Fruit fly (Drosophila melanogaster): ENCODE measurements around the gene CG15734.
A peak's percentile ranks its signal among the peaks of the same experiment; 100 is the strongest.

Gene CG15734

DNA sequence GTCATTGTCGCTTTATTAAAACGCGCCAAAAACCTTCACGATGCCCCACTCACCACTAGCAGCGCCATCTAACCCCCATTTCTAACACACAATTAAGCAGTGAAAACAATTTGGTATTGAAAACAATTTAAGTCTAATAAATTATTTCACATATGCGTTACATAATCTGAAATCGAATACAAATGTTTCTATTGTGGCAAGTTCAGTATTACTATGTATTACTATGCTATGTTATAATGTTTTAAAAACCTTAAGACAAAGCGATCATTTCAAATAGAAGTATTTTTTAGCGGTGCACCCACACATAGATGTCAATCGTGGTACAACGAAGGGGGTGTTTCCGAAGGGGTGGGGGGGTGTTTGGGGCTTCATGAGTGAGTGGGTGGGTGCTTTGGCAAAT, 13.2 kb downstream of the CG15734 start (continued):
- TF ChIP-seq cas (GFP tag; IDR thresholded peaks at IDR 0.05) (no peak), CG12104 (GFP tag; optimal IDR thresholded peaks at IDR 0.05) (no peak), vvl (GFP tag; IDR thresholded peaks at IDR 0.05) (no peak), chm (GFP tag; IDR thresholded peaks at IDR 0.05) (no peak), sd (tag; optimal IDR thresholded peaks at IDR 0.05) (no peak), Lhr (GFP tag; optimal IDR thresholded peaks at IDR 0.05) (no peak), CG18262 (tag; optimal IDR thresholded peaks at IDR 0.05) (peak; percentile 17), CG6254 (GFP tag; optimal IDR thresholded peaks at IDR 0.05) (no peak), onecut (GFP tag; IDR thresholded peaks at IDR 0.05) (no peak), salm (tag; optimal IDR thresholded peaks at IDR 0.05) (no peak), zen (tag; optimal IDR thresholded peaks at IDR 0.05) (no peak), CG11247 (GFP tag; IDR thresholded peaks at IDR 0.05) (no peak), Tbp (GFP tag; optimal IDR thresholded peaks at IDR 0.05) (no peak), zfh1 (GFP tag; IDR thresholded peaks at IDR 0.05) (no peak), run (tag; optimal IDR thresholded peaks at IDR 0.05) (no peak), CG10147 (GFP tag; optimal IDR thresholded peaks at IDR 0.05) (peak; percentile 16), so (GFP tag; IDR thresholded peaks at IDR 0.05) (no peak), CG15601 (tag; optimal IDR thresholded peaks at IDR 0.05) (no peak), CG1233 (GFP tag; optimal IDR thresholded peaks at IDR 0.05) (no peak), CG13424 (tag; optimal IDR thresholded peaks at IDR 0.05) (peak; percentile 48), D19B (GFP tag; optimal IDR thresholded peaks at IDR 0.05) (no peak), Antp (GFP tag; optimal IDR thresholded peaks at IDR 0.05) (no peak), eyg (GFP tag; optimal IDR thresholded peaks at IDR 0.05) (no peak), CG1832 (GFP tag; optimal IDR thresholded peaks at IDR 0.05) (no peak), emc (GFP tag; optimal IDR thresholded peaks at IDR 0.05) (no peak), al (GFP tag; IDR thresholded peaks at IDR 0.05) (no peak), D (optimal IDR thresholded peaks at IDR 0.05) (no peak), D (GFP tag; optimal IDR thresholded peaks at IDR 0.05) (no peak), bigmax (GFP tag; optimal IDR thresholded peaks at IDR 0.05) (no peak), crp (GFP tag; optimal IDR thresholded peaks at IDR 0.05) (no peak), wor (GFP tag; IDR thresholded peaks at IDR 0.05) (no peak), CG13123 (GFP tag; optimal IDR thresholded peaks at IDR 0.05) (no peak), CG3065 (GFP tag; optimal IDR thresholded peaks at IDR 0.05) (no peak), oc (tag; optimal IDR thresholded peaks at IDR 0.05) (no peak), p53 (GFP tag; optimal IDR thresholded peaks at IDR 0.05) (no peak), CG15269 (tag; optimal IDR thresholded peaks at IDR 0.05) (peak; percentile 57), Hr3 (GFP tag; optimal IDR thresholded peaks at IDR 0.05) (no peak), CG8089 (GFP tag; optimal IDR thresholded peaks at IDR 0.05) (no peak), D19A (tag; optimal IDR thresholded peaks at IDR 0.05) (peak; percentile 16), BtbVII (GFP tag; optimal IDR thresholded peaks at IDR 0.05) (peak; percentile 1), H15 (GFP tag; IDR thresholded peaks at IDR 0.05) (no peak), CG7271 (tag; optimal IDR thresholded peaks at IDR 0.05) (no peak), CG9727 (GFP tag; optimal IDR thresholded peaks at IDR 0.05) (no peak), CG13296 (GFP tag; optimal IDR thresholded peaks at IDR 0.05) (peak; percentile 24), dpn (GFP tag; optimal IDR thresholded peaks at IDR 0.05) (no peak), trem (tag; optimal IDR thresholded peaks at IDR 0.05) (no peak), Deaf1 (tag; optimal IDR thresholded peaks at IDR 0.05) (peak; percentile 5), CHES-1-like (GFP tag; optimal IDR thresholded peaks at IDR 0.05) (no peak), pfk (GFP tag; optimal IDR thresholded peaks at IDR 0.05) (no peak), ci (GFP tag; IDR thresholded peaks at IDR 0.05) (no peak), prd (optimal IDR thresholded peaks at IDR 0.05) (no peak), prd (GFP tag; IDR thresholded peaks at IDR 0.05) (no peak; the same call in 2 of the 3 replicates), CG12744 (GFP tag; optimal IDR thresholded peaks at IDR 0.05) (no peak)

Measured in whole organism, embryonic.